6 worm cellular contexts compared by ENCODE assay signal in genomic region chrX:15469957-15470548, ce11.
TF ChIP-seq lines count a peak whose summit lies in the region.

No protein-coding gene starts in this region.

TF ChIP-seq in whole organism, L1 larva, 84 proteins besides CTCF, POLR2A, EP300 and RAD21:
- TF ChIP-seq alr-1 (tag; optimal IDR thresholded peaks at IDR 0.05; lab: Kevin White, UChicago; ENCODE audit: borderline replicate concordance) (no peak), nhr-85 (tag; lab: Kevin White, UChicago) (peak; percentile 68), aly-2 (tag; optimal IDR thresholded peaks at IDR 0.05; lab: Kevin White, UChicago) (no peak)

TF ChIP-seq in whole organism, L2 larva, 48 proteins besides CTCF, POLR2A, EP300 and RAD21:
- TF ChIP-seq F13H6.1 (tag; optimal IDR thresholded peaks at IDR 0.05; lab: Kevin White, UChicago): no peak
- peak; percentile 86 for TF ChIP-seq sem-4 (tag; optimal IDR thresholded peaks at IDR 0.05; lab: Kevin White, UChicago)
- peak; percentile 67 for TF ChIP-seq elt-1 (tag; optimal IDR thresholded peaks at IDR 0.05; lab: Kevin White, UChicago)
- peak; percentile 76 for TF ChIP-seq egl-27 (tag; optimal IDR thresholded peaks at IDR 0.05; lab: Kevin White, UChicago)

TF ChIP-seq in whole organism, L3 larva, 47 proteins besides CTCF, POLR2A, EP300 and RAD21:
- no peak for TF ChIP-seq sea-2 (GFP tag; optimal IDR thresholded peaks at IDR 0.05; lab: Kevin White, UChicago)
- TF ChIP-seq elt-1 (tag; optimal IDR thresholded peaks at IDR 0.05; lab: Kevin White, UChicago): peak; percentile 98

TF ChIP-seq in whole organism, L4 larva, 104 proteins besides CTCF, POLR2A, EP300 and RAD21:
- TF ChIP-seq nhr-48 (tag; optimal IDR thresholded peaks at IDR 0.05; lab: Kevin White, UChicago) (peak; percentile 6), ceh-82 (tag; optimal IDR thresholded peaks at IDR 0.05; lab: Kevin White, UChicago) (no peak)
TF ChIP-seq in whole organism, L4 larva: peak in this region for 1.

TF ChIP-seq in whole organism, late embryonic, 69 proteins besides CTCF, POLR2A, EP300 and RAD21:
- no peak for TF ChIP-seq ztf-16 (tag; optimal IDR thresholded peaks at IDR 0.05; lab: Kevin White, UChicago)
- TF ChIP-seq C38D4.7 (GFP tag; optimal IDR thresholded peaks at IDR 0.05; lab: Kevin White, UChicago): no peak
- TF ChIP-seq rnt-1 (tag; optimal IDR thresholded peaks at IDR 0.05; lab: Kevin White, UChicago): peak; percentile 84
- TF ChIP-seq mec-3 (tag; optimal IDR thresholded peaks at IDR 0.05; lab: Kevin White, UChicago; ENCODE audit: borderline replicate concordance): no peak

TF ChIP-seq in whole organism, mixed stage, embryonic, 35 proteins besides CTCF, POLR2A, EP300 and RAD21:
- TF ChIP-seq elt-1 (tag; optimal IDR thresholded peaks at IDR 0.05; lab: Kevin White, UChicago; ENCODE audit: borderline replicate concordance, insufficient read depth) (peak; percentile 100), ham-2 (GFP tag; optimal IDR thresholded peaks at IDR 0.05; lab: Kevin White, UChicago) (peak; percentile 41), sptf-1 (tag; optimal IDR thresholded peaks at IDR 0.05; lab: Kevin White, UChicago) (no peak)
TF ChIP-seq in whole organism, mixed stage, embryonic: peak in this region for 2.
